Worm (Caenorhabditis elegans) whole organism, young adult: ENCODE data around the gene F57G8.7.

Experiments used
- B0035.1 ChIP-seq: sonication (generic microtip); optimal IDR thresholded peaks from 2 replicates; lab custom pipeline; 2016; ENCODE audit warnings: missing genetic modification characterization, mild to moderate bottlenecking, missing compliant biosample characterization, missing genotype, missing genetic modification reagents
- T26A5.8 ChIP-seq: sonication (generic microtip); optimal IDR thresholded peaks from 2 replicates; lab custom pipeline; 2016; ENCODE audit warnings: missing genetic modification characterization, missing compliant biosample characterization
- Y53G8AR.9 ChIP-seq: fragments of 200-800 bp; sonication (Bioruptor generic); conservative IDR thresholded peaks from 2 replicates; pipeline ENCODE4 v1.3.6; 2022; ENCODE audit warnings: missing genetic modification reagents, missing genetic modification characterization, missing compliant biosample characterization
- ama-1 ChIP-seq, 3 experiments: fragments of 150-350 bp in 1 of 3; sonication (generic microtip) in 2 of 3; optimal IDR thresholded peaks; 2 replicates each; lab custom pipeline; 2014 to 2018; ENCODE audit warnings: missing biosample characterization in 2 of 3, missing genetic modification characterization in 2 of 3, missing genetic modification reagents in 2 of 3
- dpl-1 ChIP-seq: fragments of 150-350 bp; optimal IDR thresholded peaks from 2 replicates; lab custom pipeline; 2014; ENCODE audit warnings: missing biosample characterization, missing genetic modification reagents, missing genetic modification characterization
- egl-18 ChIP-seq: fragments of 200-800 bp; sonication (Bioruptor generic); IDR thresholded peaks from 2 replicates; pipeline ENCODE4 v1.3.6; 2022; ENCODE audit warnings: missing genetic modification reagents, missing genetic modification characterization, missing compliant biosample characterization
- lag-1 ChIP-seq: fragments of 200-800 bp; sonication (Bioruptor generic); IDR thresholded peaks from 2 replicates; pipeline ENCODE4 v1.3.6; 2022; ENCODE audit warnings: missing genetic modification reagents, missing genetic modification characterization, missing compliant biosample characterization
- nfya-1 ChIP-seq: sonication (generic microtip); optimal IDR thresholded peaks from 2 replicates; lab custom pipeline; 2017; ENCODE audit warnings: antibody characterized with exemption, missing compliant biosample characterization, missing genetic modification characterization, borderline replicate concordance; ENCODE audit not compliant: insufficient read depth
- nhr-90 ChIP-seq: sonication (generic microtip); optimal IDR thresholded peaks from 2 replicates; lab custom pipeline; 2016; ENCODE audit warnings: missing genotype, mild to moderate bottlenecking, missing genetic modification characterization, missing compliant biosample characterization
- pbrm-1 ChIP-seq: fragments of 200-800 bp; sonication (Bioruptor generic); IDR thresholded peaks from 2 replicates; pipeline ENCODE4 v1.3.6; 2022; ENCODE audit warnings: missing genetic modification reagents, missing genetic modification characterization, missing compliant biosample characterization
- unc-62 ChIP-seq: fragments of 150-350 bp; optimal IDR thresholded peaks from 2 replicates; lab custom pipeline; 2014; ENCODE audit warnings: missing biosample characterization, missing genetic modification reagents, missing genetic modification characterization
- ztf-28 ChIP-seq: fragments of 200-800 bp; sonication (Bioruptor generic); IDR thresholded peaks from 2 replicates; pipeline ENCODE4 v1.3.6; 2022; ENCODE audit warnings: missing genetic modification reagents, missing genetic modification characterization, missing compliant biosample characterization

- TF ChIP-seq lag-1 (GFP tag; lab: Robert Waterston, UW) = no peak
- TF ChIP-seq Y53G8AR.9 (GFP tag; lab: Robert Waterston, UW) = no peak
- no peak for TF ChIP-seq B0035.1
- TF ChIP-seq nfya-1 = no peak
- no peak for TF ChIP-seq pbrm-1
- no peak for TF ChIP-seq nhr-90 (tag; lab: Kevin White, UChicago)
- no peak for TF ChIP-seq ztf-28 (GFP tag; lab: Robert Waterston, UW)
- TF ChIP-seq T26A5.8 (tag; lab: Kevin White, UChicago) = no peak
- no peak for TF ChIP-seq dpl-1 (GFP tag; lab: Kevin White, UChicago)
- TF ChIP-seq unc-62 = no peak
- no peak for TF ChIP-seq ama-1 (optimal IDR thresholded peaks at IDR 0.05; lab: Kevin White, UChicago)
- TF ChIP-seq ama-1 (GFP tag; optimal IDR thresholded peaks at IDR 0.05; lab: Kevin White, UChicago) = no peak
- no peak for TF ChIP-seq egl-18 (GFP tag; lab: Robert Waterston, UW)
These were observed 45.7 kb downstream of the F57G8.7 start, which contains the start of gene srv-34 for ce11 chrV:16374676-16375075.
